Fruit fly (Drosophila melanogaster) whole organism, prepupa: ENCODE measurements around the gene Bx.

Experiments used
- Blimp-1 ChIP-seq: fragments of 200-800 bp; sonication (Bioruptor generic); optimal IDR thresholded peaks from 3 replicates; lab custom pipeline; 2017; ENCODE audit warnings: missing biosample characterization, missing genetic modification characterization, mild to moderate bottlenecking, moderate library complexity, missing genetic modification reagents
- CG10631 ChIP-seq: fragments of 200-800 bp; sonication (Bioruptor generic); optimal IDR thresholded peaks from 2 replicates; lab custom pipeline; 2016; ENCODE audit warnings: missing biosample characterization, missing genetic modification characterization
- CG10669 ChIP-seq: fragments of 200-800 bp; sonication (Bioruptor generic); optimal IDR thresholded peaks from 3 replicates; lab custom pipeline; 2018; ENCODE audit warnings: missing biosample characterization, mild to moderate bottlenecking, missing genetic modification characterization, moderate library complexity
- CG11294 ChIP-seq: fragments of 200-800 bp; sonication (Bioruptor generic); IDR thresholded peaks from 2 replicates; pipeline ENCODE4 v1.3.6; 2022; ENCODE audit warnings: missing biosample characterization, missing genetic modification characterization
- CG11902 ChIP-seq: fragments of 200-800 bp; sonication (Bioruptor generic); optimal IDR thresholded peaks from 3 replicates; lab custom pipeline; 2016; ENCODE audit warnings: missing biosample characterization, missing genetic modification characterization
- CG1621 ChIP-seq: fragments of 200-800 bp; sonication (Bioruptor generic); optimal IDR thresholded peaks from 3 replicates; lab custom pipeline; 2018; ENCODE audit warnings: missing biosample characterization, mild to moderate bottlenecking, missing genetic modification characterization
- CG16779 ChIP-seq: fragments of 200-800 bp; sonication (Bioruptor generic); optimal IDR thresholded peaks from 3 replicates; lab custom pipeline; 2017; ENCODE audit warnings: missing biosample characterization, mild to moderate bottlenecking, missing genetic modification characterization
- CG3032 ChIP-seq: fragments of 200-800 bp; optimal IDR thresholded peaks from 2 replicates; lab custom pipeline; 2019; ENCODE audit warnings: missing biosample characterization, mild to moderate bottlenecking, missing genetic modification characterization, moderate library complexity
- CG31627 ChIP-seq: fragments of 200-800 bp; sonication (Bioruptor generic); optimal IDR thresholded peaks from 3 replicates; lab custom pipeline; 2016; ENCODE audit warnings: missing biosample characterization, missing genetic modification characterization
- CG32006 ChIP-seq: fragments of 200-800 bp; sonication (Bioruptor generic); optimal IDR thresholded peaks from 3 replicates; lab custom pipeline; 2017; ENCODE audit warnings: missing biosample characterization, mild to moderate bottlenecking, missing genetic modification characterization
- CG34406 ChIP-seq: fragments of 200-800 bp; sonication (Bioruptor generic); optimal IDR thresholded peaks from 3 replicates; lab custom pipeline; 2016; ENCODE audit warnings: missing biosample characterization, missing genetic modification characterization
- CG3919 ChIP-seq: fragments of 200-800 bp; sonication (Bioruptor generic); optimal IDR thresholded peaks from 3 replicates; lab custom pipeline; 2016; ENCODE audit warnings: missing biosample characterization, missing genetic modification characterization
- CG4318 ChIP-seq: fragments of 200-800 bp; sonication (Bioruptor generic); optimal IDR thresholded peaks from 3 replicates; lab custom pipeline; 2017; ENCODE audit warnings: missing biosample characterization, mild to moderate bottlenecking, missing genetic modification characterization
- CG6163 ChIP-seq: fragments of 200-800 bp; sonication (Bioruptor generic); IDR thresholded peaks from 3 replicates; pipeline ENCODE4 v1.3.6; 2022; ENCODE audit warnings: missing biosample characterization, missing genetic modification characterization
- CG7368 ChIP-seq: fragments of 200-800 bp; sonication (Bioruptor generic); optimal IDR thresholded peaks from 3 replicates; lab custom pipeline; 2016; ENCODE audit warnings: missing biosample characterization, missing genetic modification characterization
- CG8632 ChIP-seq: fragments of 200-800 bp; sonication (Bioruptor generic); optimal IDR thresholded peaks from 3 replicates; lab custom pipeline; 2016; ENCODE audit warnings: missing biosample characterization, missing genetic modification characterization
- CG9139 ChIP-seq: fragments of 200-800 bp; sonication (Bioruptor generic); optimal IDR thresholded peaks from 3 replicates; lab custom pipeline; 2017; ENCODE audit warnings: missing biosample characterization, mild to moderate bottlenecking, missing genetic modification characterization
- Eip75B ChIP-seq: fragments of 200-800 bp; sonication (Bioruptor generic); optimal IDR thresholded peaks from 3 replicates; lab custom pipeline; 2016; ENCODE audit warnings: missing biosample characterization, missing genetic modification characterization
- Eip78C ChIP-seq: fragments of 200-800 bp; sonication (Bioruptor generic); peaks from one replicate; lab custom pipeline; 2016; ENCODE audit warnings: missing biosample characterization, missing genetic modification characterization
- Eip93F ChIP-seq: fragments of 200-800 bp; sonication (Bioruptor generic); optimal IDR thresholded peaks from 2 replicates; lab custom pipeline; 2016; ENCODE audit warnings: missing biosample characterization, mild to moderate bottlenecking, missing genetic modification characterization
- Ets21C ChIP-seq: fragments of 200-800 bp; sonication (Bioruptor generic); optimal IDR thresholded peaks from 3 replicates; lab custom pipeline; 2016; ENCODE audit warnings: missing biosample characterization, missing genetic modification characterization
- Ets96B ChIP-seq: fragments of 200-800 bp; optimal IDR thresholded peaks from 2 replicates; lab custom pipeline; 2019; ENCODE audit warnings: missing biosample characterization, mild to moderate bottlenecking, missing genetic modification characterization, moderate library complexity
- Gug ChIP-seq: fragments of 200-800 bp; sonication (Bioruptor generic); IDR thresholded peaks from 2 replicates; pipeline ENCODE4 v1.3.6; 2022; ENCODE audit warnings: missing biosample characterization, missing genetic modification characterization
- Hr38 ChIP-seq: sonication (Bioruptor generic); optimal IDR thresholded peaks from 2 replicates; lab custom pipeline; 2016; ENCODE audit warnings: missing biosample characterization, missing genetic modification characterization
- Hr39 ChIP-seq: fragments of 200-800 bp; sonication (Bioruptor generic); optimal IDR thresholded peaks from 2 replicates; lab custom pipeline; 2016; ENCODE audit warnings: missing biosample characterization, missing genetic modification characterization
- Hr4 ChIP-seq: fragments of 200-800 bp; sonication (Bioruptor generic); optimal IDR thresholded peaks from 3 replicates; lab custom pipeline; 2016; ENCODE audit warnings: missing biosample characterization, missing genetic modification characterization
- Lpt ChIP-seq: fragments of 200-800 bp; sonication (Bioruptor generic); optimal IDR thresholded peaks from 3 replicates; lab custom pipeline; 2016; ENCODE audit warnings: missing biosample characterization, missing genetic modification characterization
- Met ChIP-seq: fragments of 200-800 bp; sonication (Bioruptor generic); optimal IDR thresholded peaks from 3 replicates; lab custom pipeline; 2016; ENCODE audit warnings: missing biosample characterization, missing genetic modification characterization
- OdsH ChIP-seq: fragments of 200-800 bp; sonication (Bioruptor generic); optimal IDR thresholded peaks from 3 replicates; lab custom pipeline; 2016; ENCODE audit warnings: missing biosample characterization, missing genetic modification characterization
- Smox ChIP-seq: fragments of 200-800 bp; sonication (Bioruptor generic); optimal IDR thresholded peaks from 3 replicates; lab custom pipeline; 2016; ENCODE audit warnings: missing biosample characterization, missing genetic modification characterization
- Sox102F ChIP-seq: fragments of 200-800 bp; sonication (Bioruptor generic); optimal IDR thresholded peaks from 2 replicates; lab custom pipeline; 2016; ENCODE audit warnings: missing biosample characterization, mild to moderate bottlenecking, missing genetic modification characterization
- Sox14 ChIP-seq: fragments of 200-800 bp; sonication (Bioruptor generic); optimal IDR thresholded peaks from 3 replicates; lab custom pipeline; 2016; ENCODE audit warnings: missing biosample characterization, missing genetic modification characterization
- achi ChIP-seq: fragments of 200-800 bp; sonication (Bioruptor generic); optimal IDR thresholded peaks from 3 replicates; lab custom pipeline; 2016; ENCODE audit warnings: missing biosample characterization, missing genetic modification characterization
- acj6 ChIP-seq: fragments of 200-800 bp; sonication (Bioruptor generic); optimal IDR thresholded peaks from 3 replicates; lab custom pipeline; 2016; ENCODE audit warnings: missing biosample characterization, missing genetic modification characterization
- cyc ChIP-seq: fragments of 200-800 bp; sonication (Bioruptor generic); optimal IDR thresholded peaks from 3 replicates; lab custom pipeline; 2016; ENCODE audit warnings: missing biosample characterization, missing genetic modification characterization
- dac ChIP-seq: fragments of 200-800 bp; sonication (Bioruptor generic); optimal IDR thresholded peaks from 2 replicates; lab custom pipeline; 2017; ENCODE audit warnings: missing biosample characterization, mild to moderate bottlenecking, missing genetic modification characterization
- eg ChIP-seq: fragments of 200-800 bp; sonication (Bioruptor generic); IDR thresholded peaks from 3 replicates; pipeline ENCODE4 v1.3.6; 2022; ENCODE audit warnings: missing biosample characterization, missing genetic modification characterization
- esn ChIP-seq: fragments of 200-800 bp; sonication (Bioruptor generic); optimal IDR thresholded peaks from 2 replicates; lab custom pipeline; 2016; ENCODE audit warnings: missing biosample characterization, mild to moderate bottlenecking, missing genetic modification characterization, moderate library complexity
- fd59A ChIP-seq: fragments of 200-800 bp; sonication (Bioruptor generic); optimal IDR thresholded peaks from 2 replicates; lab custom pipeline; 2017; ENCODE audit warnings: missing biosample characterization, mild to moderate bottlenecking, missing genetic modification characterization, missing genetic modification reagents
- fd85E ChIP-seq: fragments of 200-800 bp; sonication (Bioruptor generic); optimal IDR thresholded peaks from 3 replicates; lab custom pipeline; 2016; ENCODE audit warnings: missing biosample characterization, missing genetic modification characterization
- fkh ChIP-seq: fragments of 200-800 bp; sonication (Bioruptor generic); optimal IDR thresholded peaks from 3 replicates; lab custom pipeline; 2017; ENCODE audit warnings: missing biosample characterization, mild to moderate bottlenecking, missing genetic modification characterization, moderate library complexity
- lz ChIP-seq: fragments of 200-800 bp; sonication (Bioruptor generic); optimal IDR thresholded peaks from 3 replicates; lab custom pipeline; 2016; ENCODE audit warnings: missing biosample characterization, missing genetic modification characterization
- net ChIP-seq: fragments of 200-800 bp; sonication (Bioruptor generic); optimal IDR thresholded peaks from 3 replicates; lab custom pipeline; 2016; ENCODE audit warnings: missing biosample characterization, missing genetic modification characterization
- pdm3 ChIP-seq: fragments of 200-800 bp; sonication (Bioruptor generic); optimal IDR thresholded peaks from 3 replicates; lab custom pipeline; 2016; ENCODE audit warnings: missing biosample characterization, missing genetic modification characterization
- salr ChIP-seq, 2 experiments: fragments of 200-800 bp; sonication (Bioruptor generic); optimal IDR thresholded peaks; 3 replicates each; lab custom pipeline; 2016 to 2018; ENCODE audit warnings: missing biosample characterization in 2 of 2, missing genetic modification characterization in 2 of 2, mild to moderate bottlenecking in 1 of 2
- spab ChIP-seq: fragments of 200-800 bp; sonication (Bioruptor generic); optimal IDR thresholded peaks from 2 replicates; lab custom pipeline; 2017; ENCODE audit warnings: missing biosample characterization, mild to moderate bottlenecking, missing genetic modification characterization, missing genetic modification reagents
- ss ChIP-seq, 2 experiments: fragments of 200-800 bp; sonication (Bioruptor generic); optimal IDR thresholded peaks; 2 replicates in 1 of 2; 3 replicates in 1 of 2; lab custom pipeline; 2017 to 2018; ENCODE audit warnings: mild to moderate bottlenecking in 2 of 2, missing biosample characterization in 2 of 2, missing genetic modification characterization in 2 of 2, moderate library complexity in 1 of 2

Bx gene

dm6 chrX:18482537-18482936 is 32.7 kb upstream of the Bx start:
- no peak for TF ChIP-seq Sox102F (GFP tag; lab: Kevin White, UChicago)
- TF ChIP-seq CG3919: no peak
- TF ChIP-seq acj6 (GFP tag; lab: Kevin White, UChicago): no peak
- TF ChIP-seq Gug: no peak
- TF ChIP-seq CG31627 (GFP tag; lab: Kevin White, UChicago): no peak
- no peak for TF ChIP-seq fd59A (GFP tag; lab: Kevin White, UChicago)
- TF ChIP-seq fd85E (GFP tag; lab: Kevin White, UChicago): no peak
- no peak for TF ChIP-seq achi (GFP tag; lab: Kevin White, UChicago)
- TF ChIP-seq CG3032 (tag; lab: Kevin White, UChicago): no peak
- no peak for TF ChIP-seq Eip93F
- TF ChIP-seq OdsH (GFP tag; lab: Kevin White, UChicago): no peak
- no peak for TF ChIP-seq spab (GFP tag; lab: Kevin White, UChicago)
- TF ChIP-seq CG8632 (GFP tag; lab: Kevin White, UChicago): no peak

dm6 chrX:18483261-18484218 is 31.7 kb upstream of the Bx start, which contains the start of gene Hayan:
Gene Hayan (minus strand): TSS chrX:18483772.
- peak; percentile 63 for TF ChIP-seq CG16779
- TF ChIP-seq CG1621 (tag; lab: Kevin White, UChicago): peak; percentile 93
- peak; percentile 50 for TF ChIP-seq Lpt (GFP tag; lab: Kevin White, UChicago)
- TF ChIP-seq CG34406: peak; percentile 17
- TF ChIP-seq Sox14 (GFP tag; lab: Kevin White, UChicago): peak; percentile 23
- TF ChIP-seq CG4318: no peak
- peak; percentile 63; the same call in 2 of the 3 replicates for TF ChIP-seq CG6163 (GFP tag; lab: Robert Waterston, UW)
- TF ChIP-seq CG31627 (GFP tag; lab: Kevin White, UChicago): no peak
- no peak for TF ChIP-seq fkh (GFP tag; lab: Kevin White, UChicago)
- peak; percentile 21 for TF ChIP-seq esn (GFP tag; lab: Kevin White, UChicago)
- TF ChIP-seq Smox (GFP tag; lab: Kevin White, UChicago): peak; percentile 17
- no peak for TF ChIP-seq dac (GFP tag; lab: Kevin White, UChicago)
- peak; percentile 38 for TF ChIP-seq pdm3 (GFP tag; lab: Kevin White, UChicago)
- TF ChIP-seq Blimp-1 (GFP tag; lab: Kevin White, UChicago): no peak
- TF ChIP-seq Ets21C (GFP tag; lab: Kevin White, UChicago): no peak
- no peak for TF ChIP-seq CG10631 (GFP tag; lab: Kevin White, UChicago)
- peak; percentile 27 for TF ChIP-seq Eip75B (GFP tag; lab: Kevin White, UChicago)
- no peak for TF ChIP-seq lz (GFP tag; lab: Kevin White, UChicago)
- peak; percentile 64 for TF ChIP-seq Eip78C (GFP tag; lab: Kevin White, UChicago)
- TF ChIP-seq eg (GFP tag; lab: Robert Waterston, UW): peak; percentile 41; the same call in 1 of the 3 replicates
- no peak for TF ChIP-seq CG11902
- TF ChIP-seq achi (GFP tag; lab: Kevin White, UChicago): no peak
- peak; percentile 46 for TF ChIP-seq Sox102F (GFP tag; lab: Kevin White, UChicago)
- TF ChIP-seq CG3919: no peak
- TF ChIP-seq Hr38: no peak
- peak; percentile 6 for TF ChIP-seq OdsH (GFP tag; lab: Kevin White, UChicago)
- no peak for TF ChIP-seq Hr39 (GFP tag; lab: Kevin White, UChicago)
- TF ChIP-seq CG10669 (GFP tag; lab: Kevin White, UChicago): peak; percentile 16
- no peak for TF ChIP-seq CG32006
- peak; percentile 20 for TF ChIP-seq CG3032 (tag; lab: Kevin White, UChicago)
- TF ChIP-seq ss (GFP tag; optimal IDR thresholded peaks at IDR 0.05; lab: Kevin White, UChicago): peak; percentile 56 to 75
- TF ChIP-seq CG11294 (GFP tag; lab: Robert Waterston, UW): no peak
- TF ChIP-seq Ets96B: peak; percentile 24
- TF ChIP-seq net (GFP tag; lab: Kevin White, UChicago): peak; percentile 44
- no peak for TF ChIP-seq cyc (GFP tag; lab: Kevin White, UChicago)
- TF ChIP-seq salr (GFP tag; optimal IDR thresholded peaks at IDR 0.05; lab: Kevin White, UChicago): no peak
- no peak for TF ChIP-seq fd59A (GFP tag; lab: Kevin White, UChicago)
- no peak for TF ChIP-seq Met
- no peak for TF ChIP-seq Hr4
- no peak for TF ChIP-seq acj6 (GFP tag; lab: Kevin White, UChicago)
- no peak for TF ChIP-seq CG7368 (GFP tag; lab: Kevin White, UChicago)
- TF ChIP-seq spab (GFP tag; lab: Kevin White, UChicago): peak; percentile 29
- peak; percentile 77 for TF ChIP-seq CG9139 (GFP tag; lab: Kevin White, UChicago)
